Fruit fly (Drosophila melanogaster) whole organism, embryonic: ENCODE results near the gene Arp6.

Source experiments
- Adf1 ChIP-seq: fragments of 200-800 bp; sonication (Bioruptor generic); IDR thresholded peaks from 2 replicates; pipeline ENCODE4 v1.3.6; 2022; ENCODE audit warnings: missing biosample characterization, missing genetic modification characterization
- C15 ChIP-seq: fragments of 200-800 bp; sonication (Bioruptor generic); IDR thresholded peaks from 3 replicates; pipeline ENCODE4 v1.3.6; 2022; ENCODE audit warnings: missing biosample characterization, missing genetic modification characterization
- CG10209 ChIP-seq: fragments of 200-800 bp; sonication (Bioruptor generic); optimal IDR thresholded peaks from 3 replicates; lab custom pipeline; 2017; ENCODE audit warnings: missing biosample characterization, mild to moderate bottlenecking, missing genetic modification characterization, missing genetic modification reagents
- CG10267 ChIP-seq: fragments of 200-800 bp; sonication (Bioruptor generic); optimal IDR thresholded peaks from 2 replicates; lab custom pipeline; 2018; ENCODE audit warnings: missing biosample characterization, mild to moderate bottlenecking, missing genetic modification characterization, moderate library complexity
- CG10543 ChIP-seq: fragments of 200-800 bp; sonication (Bioruptor generic); optimal IDR thresholded peaks from 3 replicates; lab custom pipeline; 2017; ENCODE audit warnings: missing biosample characterization, mild to moderate bottlenecking, missing genetic modification characterization, moderate library complexity
- CG10654 ChIP-seq: fragments of 200-800 bp; sonication (Bioruptor generic); optimal IDR thresholded peaks from 2 replicates; lab custom pipeline; 2016; ENCODE audit warnings: missing biosample characterization, missing genetic modification characterization
- CG10959 ChIP-seq: fragments of 200-800 bp; sonication (Bioruptor generic); IDR thresholded peaks from 2 replicates; pipeline ENCODE4 v1.3.6; 2022; ENCODE audit warnings: missing biosample characterization, missing genetic modification characterization
- CG11398 ChIP-seq: fragments of 200-800 bp; sonication (Bioruptor generic); optimal IDR thresholded peaks from 2 replicates; lab custom pipeline; 2016; ENCODE audit warnings: missing biosample characterization, missing genetic modification characterization
- CG11456 ChIP-seq: fragments of 200-800 bp; sonication (Bioruptor generic); IDR thresholded peaks from 3 replicates; pipeline ENCODE4 v1.3.6; 2022; ENCODE audit warnings: missing biosample characterization, missing genetic modification characterization
- CG11504 ChIP-seq: fragments of 200-800 bp; sonication (Bioruptor generic); optimal IDR thresholded peaks from 3 replicates; lab custom pipeline; 2019; ENCODE audit warnings: missing biosample characterization, mild to moderate bottlenecking, missing genetic modification characterization, moderate library complexity
- CG11560 ChIP-seq: fragments of 200-800 bp; sonication (Bioruptor generic); IDR thresholded peaks from 3 replicates; pipeline ENCODE4 v1.3.6; 2022; ENCODE audit warnings: missing biosample characterization, missing genetic modification characterization
- CG16815 ChIP-seq: fragments of 200-800 bp; sonication (Bioruptor generic); optimal IDR thresholded peaks from 3 replicates; lab custom pipeline; 2017; ENCODE audit warnings: missing biosample characterization, mild to moderate bottlenecking, missing genetic modification characterization
- CG17359 ChIP-seq: fragments of 200-800 bp; sonication (Bioruptor generic); optimal IDR thresholded peaks from 3 replicates; lab custom pipeline; 2018; ENCODE audit warnings: missing biosample characterization, mild to moderate bottlenecking, missing genetic modification characterization, moderate library complexity
- CG17568 ChIP-seq: fragments of 200-800 bp; sonication (Bioruptor generic); optimal IDR thresholded peaks from 2 replicates; lab custom pipeline; 2018; ENCODE audit warnings: missing biosample characterization, mild to moderate bottlenecking, missing genetic modification characterization, moderate library complexity
- CG31388 ChIP-seq: fragments of 200-800 bp; sonication (Bioruptor generic); optimal IDR thresholded peaks from 2 replicates; lab custom pipeline; 2016; ENCODE audit warnings: missing biosample characterization, missing genetic modification characterization
- CG3281 ChIP-seq: fragments of 200-800 bp; sonication (Bioruptor generic); optimal IDR thresholded peaks from 3 replicates; lab custom pipeline; 2017; ENCODE audit warnings: missing biosample characterization, mild to moderate bottlenecking, missing genetic modification characterization
- CG34376 ChIP-seq: fragments of 200-800 bp; sonication (Bioruptor generic); optimal IDR thresholded peaks from 2 replicates; lab custom pipeline; 2018; ENCODE audit warnings: missing biosample characterization, mild to moderate bottlenecking, missing genetic modification characterization
- CG3847 ChIP-seq: fragments of 200-800 bp; sonication (Bioruptor generic); IDR thresholded peaks from 2 replicates; pipeline ENCODE4 v1.3.6; 2022; ENCODE audit warnings: missing biosample characterization, missing genetic modification characterization
- CG4617 ChIP-seq: fragments of 200-800 bp; sonication (Bioruptor generic); optimal IDR thresholded peaks from 3 replicates; lab custom pipeline; 2016; ENCODE audit warnings: missing biosample characterization, missing genetic modification characterization, borderline replicate concordance
- CG6175 ChIP-seq: fragments of 200-800 bp; sonication (Bioruptor generic); IDR thresholded peaks from 3 replicates; pipeline ENCODE4 v1.3.6; 2022; ENCODE audit warnings: missing biosample characterization, missing genetic modification characterization
- CG6654 ChIP-seq: fragments of 200-800 bp; sonication (Bioruptor generic); optimal IDR thresholded peaks from 2 replicates; lab custom pipeline; 2017; ENCODE audit warnings: missing biosample characterization, mild to moderate bottlenecking, missing genetic modification characterization
- CG6683 ChIP-seq: fragments of 200-800 bp; sonication (Bioruptor generic); optimal IDR thresholded peaks from 2 replicates; lab custom pipeline; 2017; ENCODE audit warnings: missing biosample characterization, mild to moderate bottlenecking, missing genetic modification characterization, missing genetic modification reagents
- CG6765 ChIP-seq: fragments of 200-800 bp; sonication (Bioruptor generic); optimal IDR thresholded peaks from 3 replicates; lab custom pipeline; 2017; ENCODE audit warnings: missing biosample characterization, mild to moderate bottlenecking, missing genetic modification characterization
- CG7271 ChIP-seq: fragments of 200-800 bp; sonication (Bioruptor generic); optimal IDR thresholded peaks from 2 replicates; lab custom pipeline; 2018; ENCODE audit warnings: missing biosample characterization, mild to moderate bottlenecking, missing genetic modification characterization, moderate library complexity
- CG7357 ChIP-seq: fragments of 200-800 bp; sonication (Bioruptor generic); IDR thresholded peaks from 3 replicates; pipeline ENCODE4 v1.3.6; 2022; ENCODE audit warnings: missing biosample characterization, missing genetic modification characterization
- CG7372 ChIP-seq: fragments of 200-800 bp; sonication (Bioruptor generic); IDR thresholded peaks from 2 replicates; pipeline ENCODE4 v1.3.6; 2022; ENCODE audit warnings: missing biosample characterization, missing genetic modification characterization
- D19A ChIP-seq: fragments of 200-800 bp; optimal IDR thresholded peaks from 3 replicates; lab custom pipeline; 2019; ENCODE audit warnings: missing biosample characterization, mild to moderate bottlenecking, missing genetic modification characterization, moderate library complexity
- Doc2 ChIP-seq: fragments of 200-800 bp; sonication (Bioruptor generic); IDR thresholded peaks from 2 replicates; pipeline ENCODE4 v1.3.6; 2022; ENCODE audit warnings: missing biosample characterization, missing genetic modification characterization
- Ets65A ChIP-seq: fragments of 200-800 bp; sonication (Bioruptor generic); peaks from one replicate; lab custom pipeline; 2016; ENCODE audit warnings: missing biosample characterization, missing genetic modification characterization
- Fer2 ChIP-seq: fragments of 200-800 bp; sonication (Bioruptor generic); optimal IDR thresholded peaks from 2 replicates; lab custom pipeline; 2018; ENCODE audit warnings: missing biosample characterization, mild to moderate bottlenecking, missing genetic modification characterization, moderate library complexity
- Hsf ChIP-seq: fragments of 200-800 bp; sonication (Bioruptor generic); optimal IDR thresholded peaks from 3 replicates; lab custom pipeline; 2016; ENCODE audit warnings: missing biosample characterization, missing genetic modification characterization
- Mrtf ChIP-seq: fragments of 200-800 bp; sonication (Bioruptor generic); IDR thresholded peaks from 3 replicates; pipeline ENCODE4 v1.3.6; 2022; ENCODE audit warnings: missing biosample characterization, missing genetic modification characterization
- Nf-YA ChIP-seq: fragments of 200-800 bp; sonication (Bioruptor generic); IDR thresholded peaks from 2 replicates; pipeline ENCODE4 v1.3.6; 2022; ENCODE audit warnings: missing biosample characterization, missing genetic modification characterization
- Nf-YC ChIP-seq: fragments of 200-800 bp; optimal IDR thresholded peaks from 3 replicates; lab custom pipeline; 2019; ENCODE audit warnings: missing biosample characterization, mild to moderate bottlenecking, missing genetic modification characterization, moderate library complexity
- Oaz ChIP-seq: fragments of 200-800 bp; sonication (Bioruptor generic); IDR thresholded peaks from 2 replicates; pipeline ENCODE4 v1.3.6; 2022; ENCODE audit warnings: missing biosample characterization, missing genetic modification characterization
- Usf ChIP-seq: fragments of 200-800 bp; sonication (Bioruptor generic); optimal IDR thresholded peaks from 2 replicates; lab custom pipeline; 2017; ENCODE audit warnings: missing genotype, missing biosample characterization, missing genetic modification characterization
- ems ChIP-seq: fragments of 200-800 bp; sonication (Bioruptor generic); optimal IDR thresholded peaks from 3 replicates; lab custom pipeline; 2016; ENCODE audit warnings: missing biosample characterization, missing genetic modification characterization
- ewg ChIP-seq: fragments of 200-800 bp; sonication (Bioruptor generic); optimal IDR thresholded peaks from 3 replicates; lab custom pipeline; 2017; ENCODE audit warnings: mild to moderate bottlenecking, missing biosample characterization, missing genetic modification reagents, missing genetic modification characterization
- grn ChIP-seq: fragments of 200-800 bp; sonication (Bioruptor generic); optimal IDR thresholded peaks from 3 replicates; lab custom pipeline; 2017; ENCODE audit warnings: missing biosample characterization, missing genetic modification characterization
- onecut ChIP-seq: fragments of 200-800 bp; sonication (Bioruptor generic); IDR thresholded peaks from 2 replicates; pipeline ENCODE4 v1.3.6; 2022; ENCODE audit warnings: missing biosample characterization, missing genetic modification characterization
- pita ChIP-seq: fragments of 200-800 bp; sonication (Bioruptor generic); optimal IDR thresholded peaks from 2 replicates; lab custom pipeline; 2017; ENCODE audit warnings: missing biosample characterization, mild to moderate bottlenecking, missing genetic modification characterization
- pros ChIP-seq: fragments of 200-800 bp; sonication (Bioruptor generic); optimal IDR thresholded peaks from 3 replicates; lab custom pipeline; 2019; ENCODE audit warnings: missing biosample characterization, mild to moderate bottlenecking, missing genetic modification characterization, moderate library complexity
- rib ChIP-seq: fragments of 200-800 bp; sonication (Bioruptor generic); IDR thresholded peaks from 2 replicates; pipeline ENCODE4 v1.3.6; 2022; ENCODE audit warnings: missing biosample characterization, missing genetic modification characterization
- scrt ChIP-seq: fragments of 200-800 bp; sonication (Bioruptor generic); optimal IDR thresholded peaks from 2 replicates; lab custom pipeline; 2018; ENCODE audit warnings: missing biosample characterization, mild to moderate bottlenecking, missing genetic modification characterization, moderate library complexity
- shn ChIP-seq: fragments of 200-800 bp; sonication (Bioruptor generic); optimal IDR thresholded peaks from 3 replicates; lab custom pipeline; 2016; ENCODE audit warnings: missing biosample characterization, missing genetic modification characterization
- sna ChIP-seq: fragments of 200-800 bp; sonication (Bioruptor generic); IDR thresholded peaks from 2 replicates; pipeline ENCODE4 v1.3.6; 2022; ENCODE audit warnings: missing biosample characterization, missing genetic modification characterization; ENCODE audit not compliant: partially characterized antibody
- sqz ChIP-seq: fragments of 200-800 bp; sonication (Bioruptor generic); optimal IDR thresholded peaks from 3 replicates; lab custom pipeline; 2018; ENCODE audit warnings: missing biosample characterization, mild to moderate bottlenecking, missing genetic modification characterization
- ssp ChIP-seq: fragments of 200-800 bp; sonication (Bioruptor generic); IDR thresholded peaks from 2 replicates; pipeline ENCODE4 v1.3.6; 2022; ENCODE audit warnings: missing biosample characterization, missing genetic modification characterization
- sug ChIP-seq: fragments of 200-800 bp; optimal IDR thresholded peaks from 2 replicates; lab custom pipeline; 2019; ENCODE audit warnings: missing biosample characterization, mild to moderate bottlenecking, missing genetic modification characterization, moderate library complexity
- vvl ChIP-seq: fragments of 200-800 bp; sonication (Bioruptor generic); IDR thresholded peaks from 2 replicates; pipeline ENCODE4 v1.3.6; 2022; ENCODE audit warnings: missing biosample characterization, missing genetic modification characterization
- wek ChIP-seq: fragments of 200-800 bp; sonication (Bioruptor generic); optimal IDR thresholded peaks from 3 replicates; lab custom pipeline; 2018; ENCODE audit warnings: missing biosample characterization, mild to moderate bottlenecking, missing genetic modification characterization, moderate library complexity

Arp6 gene

DNA sequence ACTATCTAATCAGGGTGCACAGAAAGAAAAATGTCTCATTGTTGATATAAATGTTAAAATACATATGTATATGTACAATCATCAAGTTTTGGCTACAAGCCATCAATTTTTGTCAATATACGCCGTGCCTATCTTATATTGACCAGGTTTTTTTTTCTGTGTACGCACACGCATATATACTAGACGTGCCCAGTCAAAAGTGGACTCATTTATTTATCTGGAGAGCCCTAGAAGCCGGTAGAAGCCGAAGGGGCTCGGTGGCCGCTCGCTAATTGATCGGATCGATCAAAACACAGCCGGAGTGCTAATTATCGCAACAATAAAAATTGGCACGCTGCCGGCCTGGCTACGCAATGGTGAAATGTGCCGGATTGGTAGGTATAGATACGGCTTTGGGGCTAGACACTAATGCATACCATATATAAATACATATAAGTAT is 3.4 kb upstream of the Arp6 start (continued):
- TF ChIP-seq ewg (GFP tag; lab: Kevin White, UChicago) = peak; percentile 33
- no peak for TF ChIP-seq pros (GFP tag; lab: Kevin White, UChicago)
- TF ChIP-seq CG17359 (tag; lab: Kevin White, UChicago) = peak; percentile 79
- TF ChIP-seq sug = peak; percentile 54
- peak; percentile 66 for TF ChIP-seq CG34376 (GFP tag; lab: Kevin White, UChicago)
- TF ChIP-seq CG7372 = peak; percentile 57; the same call in 1 of the 2 replicates
- peak; percentile 54 for TF ChIP-seq Fer2 (tag; lab: Kevin White, UChicago)
- peak; percentile 78 for TF ChIP-seq CG3847
- no peak for TF ChIP-seq Doc2 (GFP tag; lab: Robert Waterston, UW)
- peak; percentile 31 for TF ChIP-seq CG10654 (GFP tag; lab: Kevin White, UChicago)
- TF ChIP-seq Mrtf (GFP tag; lab: Robert Waterston, UW) = peak; percentile 61; the same call in 1 of the 3 replicates
- TF ChIP-seq Ets65A (GFP tag; lab: Kevin White, UChicago) = peak; percentile 60
- no peak for TF ChIP-seq Usf (GFP tag; lab: Kevin White, UChicago)
- TF ChIP-seq CG17568 = no peak
- peak; percentile 78 for TF ChIP-seq CG3281 (GFP tag; lab: Kevin White, UChicago)
- TF ChIP-seq CG7271 (tag; lab: Kevin White, UChicago) = no peak
- no peak for TF ChIP-seq CG11398 (GFP tag; lab: Kevin White, UChicago)
- TF ChIP-seq C15 (GFP tag; lab: Robert Waterston, UW) = peak; percentile 47; the same call in 1 of the 3 replicates
- TF ChIP-seq CG6683 (GFP tag; lab: Kevin White, UChicago) = peak; percentile 63
- peak; percentile 58 for TF ChIP-seq Oaz
- TF ChIP-seq onecut = peak; percentile 55; the same call in 1 of the 2 replicates
- TF ChIP-seq vvl (GFP tag; lab: Robert Waterston, UW) = peak; percentile 84
- peak; percentile 40 for TF ChIP-seq CG10267
- peak; percentile 26; the same call in 1 of the 3 replicates for TF ChIP-seq CG7357 (GFP tag; lab: Robert Waterston, UW)
- TF ChIP-seq CG11456 (GFP tag; lab: Robert Waterston, UW) = peak; percentile 82
- no peak for TF ChIP-seq CG31388 (GFP tag; lab: Kevin White, UChicago)
- no peak for TF ChIP-seq CG4617
- TF ChIP-seq D19A = peak; percentile 37
- no peak for TF ChIP-seq CG6654 (GFP tag; lab: Kevin White, UChicago)
- TF ChIP-seq Nf-YC (tag; lab: Kevin White, UChicago) = peak; percentile 43
- peak; percentile 74 for TF ChIP-seq scrt (GFP tag; lab: Kevin White, UChicago)
- peak; percentile 74 for TF ChIP-seq CG11504
- TF ChIP-seq Adf1 (GFP tag; lab: Robert Waterston, UW) = peak; percentile 52; the same call in 1 of the 2 replicates
- TF ChIP-seq pita (GFP tag; lab: Kevin White, UChicago) = no peak
- TF ChIP-seq CG6175 (GFP tag; lab: Robert Waterston, UW) = peak; percentile 67; the same call in 2 of the 3 replicates
- TF ChIP-seq CG16815 = peak; percentile 48
- TF ChIP-seq CG6765 (GFP tag; lab: Kevin White, UChicago) = peak; percentile 68
- TF ChIP-seq Hsf (GFP tag; lab: Kevin White, UChicago) = peak; percentile 67
- peak; percentile 70 for TF ChIP-seq CG10209 (GFP tag; lab: Kevin White, UChicago)
- TF ChIP-seq Nf-YA (GFP tag; lab: Robert Waterston, UW) = 0 out of 2 replicates have a peak, but pooled peaks have one; percentile 48
- peak; percentile 46; the same call in 1 of the 2 replicates for TF ChIP-seq CG10959
- TF ChIP-seq CG11560 (tag; lab: Robert Waterston, UW) = peak; percentile 21; the same call in 1 of the 3 replicates
- peak; percentile 80 for TF ChIP-seq CG10543
- peak; percentile 47 for TF ChIP-seq ssp (GFP tag; lab: Robert Waterston, UW)
- peak; percentile 66 for TF ChIP-seq ems (GFP tag; lab: Kevin White, UChicago)
- TF ChIP-seq sna (GFP tag; lab: Robert Waterston, UW) = no peak
- peak; percentile 35 for TF ChIP-seq grn (GFP tag; lab: Kevin White, UChicago)
- TF ChIP-seq shn (GFP tag; lab: Kevin White, UChicago) = no peak
- TF ChIP-seq rib (GFP tag; lab: Robert Waterston, UW) = peak; percentile 81
- TF ChIP-seq wek (GFP tag; lab: Kevin White, UChicago) = no peak
- TF ChIP-seq sqz = no peak
